Fruit fly (Drosophila melanogaster): ENCODE data around the gene CG13073.

CG13073 gene

dm6 chr3L:16176492-16176891 lies 40.6 kb downstream of the CG13073 start (continued):
- no peak for TF ChIP-seq Vsx2 (GFP tag; optimal IDR thresholded peaks at IDR 0.05; ENCODE audit: partially characterized antibody)

dm6 chr3L:16175628-16176263 lies 41.4 kb downstream of the CG13073 start:
- TF ChIP-seq sv (GFP tag; optimal IDR thresholded peaks at IDR 0.05), result no peak
- TF ChIP-seq jim (GFP tag; optimal IDR thresholded peaks at IDR 0.05), result no peak
- peak; percentile 87 for TF ChIP-seq ey (GFP tag; optimal IDR thresholded peaks at IDR 0.05)
- peak; percentile 91 for TF ChIP-seq fru (GFP tag; optimal IDR thresholded peaks at IDR 0.05)
- TF ChIP-seq woc (GFP tag; optimal IDR thresholded peaks at IDR 0.05), result peak; percentile 92
- TF ChIP-seq foxo (GFP tag; optimal IDR thresholded peaks at IDR 0.05), result peak in 1 of 2 experiments; percentile 83
- TF ChIP-seq psq (GFP tag; optimal IDR thresholded peaks at IDR 0.05), result peak; percentile 76
- TF ChIP-seq pan (optimal IDR thresholded peaks at IDR 0.05), result no peak
- TF ChIP-seq Hnf4 (GFP tag; optimal IDR thresholded peaks at IDR 0.05), result peak; percentile 73
- TF ChIP-seq Jra (GFP tag; optimal IDR thresholded peaks at IDR 0.05), result peak; percentile 40
- TF ChIP-seq CG32264 (GFP tag; optimal IDR thresholded peaks at IDR 0.05), result peak; percentile 61
- peak; percentile 84 for TF ChIP-seq br (GFP tag; optimal IDR thresholded peaks at IDR 0.05)
- no peak for TF ChIP-seq Myc (optimal IDR thresholded peaks at IDR 0.05)
- TF ChIP-seq Sp1 (GFP tag; optimal IDR thresholded peaks at IDR 0.05), result peak; percentile 85
- TF ChIP-seq OdsH (GFP tag; optimal IDR thresholded peaks at IDR 0.05), result peak; percentile 87
- peak; percentile 44 for TF ChIP-seq tai (GFP tag; optimal IDR thresholded peaks at IDR 0.05)
- TF ChIP-seq Hr83 (GFP tag; optimal IDR thresholded peaks at IDR 0.05; ENCODE audit: poor library complexity, severe bottlenecking), result peak; percentile 23
- peak; percentile 75 for TF ChIP-seq brk (GFP tag; optimal IDR thresholded peaks at IDR 0.05)
- TF ChIP-seq CrebA (GFP tag; optimal IDR thresholded peaks at IDR 0.05; ENCODE audit: borderline replicate concordance), result peak; percentile 66
- peak; percentile 85 for TF ChIP-seq sage (GFP tag; optimal IDR thresholded peaks at IDR 0.05)
- peak; percentile 87 for TF ChIP-seq h (GFP tag; optimal IDR thresholded peaks at IDR 0.05)
- TF ChIP-seq dl (GFP tag; optimal IDR thresholded peaks at IDR 0.05; ENCODE audit: insufficient read depth in 1 of 2, partially characterized antibody in 2 of 2), result peak in 1 of 2 experiments; percentile 18
- peak; percentile 28 for TF ChIP-seq Rel (GFP tag; optimal IDR thresholded peaks at IDR 0.05)
- TF ChIP-seq Rel (tag; optimal IDR thresholded peaks at IDR 0.05), result peak; percentile 40
- TF ChIP-seq Hr78 (GFP tag; optimal IDR thresholded peaks at IDR 0.05), result no peak
- TF ChIP-seq CG9705 (GFP tag; optimal IDR thresholded peaks at IDR 0.05), result peak; percentile 34
- TF ChIP-seq rgr (GFP tag; optimal IDR thresholded peaks at IDR 0.05), result peak; percentile 83
- TF ChIP-seq dsf (GFP tag; optimal IDR thresholded peaks at IDR 0.05; ENCODE audit: borderline replicate concordance), result no peak
- TF ChIP-seq dmrt93B (GFP tag; optimal IDR thresholded peaks at IDR 0.05), result peak; percentile 55
- TF ChIP-seq HLH106 (tag; optimal IDR thresholded peaks at IDR 0.05), result peak; percentile 80
- no peak for TF ChIP-seq Dfd (GFP tag; optimal IDR thresholded peaks at IDR 0.05)
- no peak for TF ChIP-seq Mio (GFP tag; optimal IDR thresholded peaks at IDR 0.05)

dm6 chr3L:16174778-16175177 lies 42.3 kb downstream of the CG13073 start:
- TF ChIP-seq OdsH (GFP tag; optimal IDR thresholded peaks at IDR 0.05), result no peak
- peak; percentile 5 for TF ChIP-seq rgr (GFP tag; optimal IDR thresholded peaks at IDR 0.05)
- peak; percentile 75 for TF ChIP-seq Sp1 (GFP tag; optimal IDR thresholded peaks at IDR 0.05)
- TF ChIP-seq HLH106 (tag; optimal IDR thresholded peaks at IDR 0.05), result peak; percentile 76
- TF ChIP-seq Dif (GFP tag; optimal IDR thresholded peaks at IDR 0.05; ENCODE audit: partially characterized antibody), result no peak
- TF ChIP-seq sv (GFP tag; optimal IDR thresholded peaks at IDR 0.05), result no peak
- no peak for TF ChIP-seq Abd-B (GFP tag; optimal IDR thresholded peaks at IDR 0.05)
- peak in 1 of 2 experiments; percentile 22 for TF ChIP-seq foxo (GFP tag; optimal IDR thresholded peaks at IDR 0.05)
- TF ChIP-seq CG32264 (GFP tag; optimal IDR thresholded peaks at IDR 0.05), result no peak
- peak; percentile 69 for TF ChIP-seq psq (GFP tag; optimal IDR thresholded peaks at IDR 0.05)
- TF ChIP-seq h (GFP tag; optimal IDR thresholded peaks at IDR 0.05), result peak; percentile 20
- TF ChIP-seq Myc (optimal IDR thresholded peaks at IDR 0.05), result no peak
- TF ChIP-seq dl (GFP tag; optimal IDR thresholded peaks at IDR 0.05; ENCODE audit: insufficient read depth in 1 of 2, partially characterized antibody in 2 of 2), result no peak
- no peak for TF ChIP-seq CrebA (GFP tag; optimal IDR thresholded peaks at IDR 0.05; ENCODE audit: borderline replicate concordance)
- peak; percentile 28 for TF ChIP-seq dmrt93B (GFP tag; optimal IDR thresholded peaks at IDR 0.05)

All from whole organism, wandering third instar larva.